Fruit fly (Drosophila melanogaster): Measurements from ENCODE around the gene CG32137.

- TF ChIP-seq usp (GFP tag; optimal IDR thresholded peaks at IDR 0.05) (no peak), Dll (optimal IDR thresholded peaks at IDR 0.05) (no peak), pan (optimal IDR thresholded peaks at IDR 0.05) (no peak), CG8478 (optimal IDR thresholded peaks at IDR 0.05) (no peak), psq (optimal IDR thresholded peaks at IDR 0.05) (no peak)
Observed at dm6 chr3L:13911649-13912260, 27.3 kb upstream of the CG32137 start.

Data from whole organism.